Worm (Caenorhabditis elegans): ENCODE data around the gene srw-34.

DNA sequence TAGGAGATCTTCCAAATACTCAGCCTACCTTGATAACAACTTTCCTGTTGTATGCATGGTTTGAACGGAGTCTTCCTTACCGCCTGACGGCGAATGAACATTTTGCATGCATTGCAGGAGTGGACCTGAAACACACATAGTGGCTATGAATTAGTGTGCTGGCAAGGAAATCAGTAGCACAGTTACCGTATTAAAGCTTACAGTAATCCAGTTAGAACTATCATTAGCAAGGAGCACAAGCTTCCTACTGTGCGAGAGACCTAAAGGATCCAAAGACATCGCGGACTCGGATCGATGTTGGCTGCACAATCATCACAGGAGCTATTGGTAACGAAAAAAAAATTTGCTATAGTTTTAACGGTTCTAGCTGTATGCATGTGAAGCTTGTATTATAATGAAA is 48.6 kb upstream of the srw-34 start, which contains the start of gene nhr-233:
- TF ChIP-seq skn-1 (tag; optimal IDR thresholded peaks at IDR 0.05): no peak
- TF ChIP-seq zag-1 (tag; optimal IDR thresholded peaks at IDR 0.05): no peak
- TF ChIP-seq gmeb-1 (tag; optimal IDR thresholded peaks at IDR 0.05): no peak
- TF ChIP-seq mab-5 (tag; optimal IDR thresholded peaks at IDR 0.05): no peak
- TF ChIP-seq ceh-16 (tag; optimal IDR thresholded peaks at IDR 0.05): no peak
- no peak for TF ChIP-seq lin-11 (tag; optimal IDR thresholded peaks at IDR 0.05)
